Worm (Caenorhabditis elegans): ENCODE data around the gene saeg-1.

The saeg-1 gene

DNA sequence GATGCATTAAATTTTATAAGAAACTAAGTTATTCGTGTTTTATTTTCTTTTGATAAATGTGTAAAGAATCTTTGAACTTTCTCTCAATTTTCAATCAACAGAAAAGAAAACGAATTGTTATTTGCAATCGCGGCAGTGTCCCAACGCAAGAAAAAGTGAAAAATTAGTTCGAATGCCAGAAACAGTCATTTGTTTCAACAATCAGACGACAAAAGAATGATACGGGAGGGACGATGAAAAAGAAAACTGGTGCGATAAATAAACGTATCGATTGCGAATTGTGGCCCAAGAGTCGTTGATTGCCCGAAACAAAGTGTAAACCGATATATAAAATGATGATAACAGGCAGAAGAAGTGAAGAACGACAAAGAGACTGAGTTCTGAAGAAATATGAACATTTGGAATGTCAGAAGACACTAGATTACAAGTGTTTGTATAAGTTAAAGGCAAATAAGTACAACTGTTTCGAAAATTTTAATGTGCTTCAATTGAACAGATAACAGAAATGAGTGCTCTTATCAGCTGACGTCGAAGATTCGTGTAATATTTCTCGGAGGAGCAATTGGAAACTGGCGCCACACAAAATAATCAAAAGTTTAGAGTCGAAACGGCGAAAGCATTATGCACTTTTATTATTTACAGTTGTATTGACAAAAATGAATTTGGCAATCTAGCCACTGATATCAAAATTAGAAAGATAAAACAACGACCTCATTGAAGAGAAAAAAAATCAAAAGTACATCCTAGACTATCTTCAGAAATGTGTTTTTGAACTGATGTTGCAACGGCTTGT lies 12.5 kb upstream of the saeg-1 start:
- TF ChIP-seq elt-2 (tag; optimal IDR thresholded peaks at IDR 0.05), result peak; percentile 97
- TF ChIP-seq snpc-4 (tag; optimal IDR thresholded peaks at IDR 0.05), result no peak
- no peak for TF ChIP-seq sea-2 (GFP tag; optimal IDR thresholded peaks at IDR 0.05)
- TF ChIP-seq elt-1 (tag; optimal IDR thresholded peaks at IDR 0.05), result no peak
- no peak for TF ChIP-seq daf-12 (tag; optimal IDR thresholded peaks at IDR 0.05)
- no peak for TF ChIP-seq nhr-11 (tag; optimal IDR thresholded peaks at IDR 0.05)
- TF ChIP-seq jun-1 (tag; optimal IDR thresholded peaks at IDR 0.05), result peak; percentile 36
- TF ChIP-seq nhr-25 (tag; optimal IDR thresholded peaks at IDR 0.05), result peak; percentile 10
- TF ChIP-seq ceh-28 (tag; optimal IDR thresholded peaks at IDR 0.05), result peak; percentile 6
- TF ChIP-seq ztf-4 (tag; optimal IDR thresholded peaks at IDR 0.05), result no peak
- no peak for TF ChIP-seq fkh-2 (tag; optimal IDR thresholded peaks at IDR 0.05)
- TF ChIP-seq pqm-1 (tag; optimal IDR thresholded peaks at IDR 0.05), result peak; percentile 95
- peak; percentile 51 for TF ChIP-seq pha-4 (tag; optimal IDR thresholded peaks at IDR 0.05)
- TF ChIP-seq nhr-12 (tag; optimal IDR thresholded peaks at IDR 0.05), result no peak

DNA sequence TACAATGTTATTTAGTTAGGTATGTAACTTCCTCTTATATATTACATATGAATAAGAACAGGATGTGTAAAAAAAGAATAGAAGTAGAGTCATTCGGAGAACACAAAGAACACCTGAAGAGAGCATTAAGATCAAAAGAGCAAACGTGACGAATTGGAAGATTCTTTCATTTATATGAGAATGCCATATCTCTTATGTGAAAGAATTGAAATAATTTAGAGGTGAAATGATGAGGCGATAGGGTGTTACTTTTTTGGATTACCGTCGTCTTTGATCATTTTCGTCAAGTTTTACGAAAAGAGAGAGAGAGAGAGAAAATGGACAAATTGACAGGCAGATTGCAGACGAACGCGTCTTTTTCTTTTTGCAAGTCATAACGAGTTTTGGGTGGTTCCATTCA lies 11.0 kb upstream of the saeg-1 start:
- TF ChIP-seq ceh-16 (tag; optimal IDR thresholded peaks at IDR 0.05) (no peak), nhr-43 (tag; optimal IDR thresholded peaks at IDR 0.05; ENCODE audit: poor library complexity, severe bottlenecking) (no peak), mdl-1 (tag; optimal IDR thresholded peaks at IDR 0.05) (no peak), ceh-28 (tag; optimal IDR thresholded peaks at IDR 0.05) (no peak), hmg-11 (tag; optimal IDR thresholded peaks at IDR 0.05) (no peak), sea-2 (GFP tag; optimal IDR thresholded peaks at IDR 0.05) (no peak), unc-62 (GFP tag; optimal IDR thresholded peaks at IDR 0.05) (no peak)

DNA sequence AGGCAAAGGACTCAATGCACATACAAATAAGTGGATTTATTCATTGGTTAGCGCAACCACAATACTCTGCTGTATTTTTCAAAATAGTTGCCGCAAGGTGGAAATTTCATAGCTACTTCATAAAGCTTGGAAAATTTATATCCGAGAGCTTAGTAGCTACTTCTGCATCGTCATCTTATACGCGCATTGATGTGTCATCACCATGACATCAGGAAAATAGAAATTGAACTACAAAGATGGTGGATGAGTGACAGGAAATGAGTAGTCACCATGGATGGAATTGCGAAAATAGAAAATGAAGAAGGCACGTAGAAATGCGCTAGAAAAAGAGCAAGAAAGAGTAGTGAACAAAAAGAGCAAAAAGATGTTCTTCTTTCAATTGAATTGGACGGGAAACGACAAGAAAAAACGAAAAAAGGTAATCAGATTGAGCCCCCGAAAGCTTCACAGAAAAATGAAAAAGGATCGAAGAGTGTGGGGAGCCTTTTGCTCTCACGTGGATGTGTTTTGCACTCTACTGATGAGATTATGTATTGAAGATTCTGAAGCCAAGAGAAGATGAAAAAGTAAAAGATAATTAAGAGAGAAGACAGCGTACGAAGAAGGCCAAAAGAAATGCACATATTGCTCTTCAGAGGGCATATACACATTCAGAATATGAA lies 9.6 kb upstream of the saeg-1 start:
- peak; percentile 2 for TF ChIP-seq nfya-1 (tag; optimal IDR thresholded peaks at IDR 0.05; ENCODE audit: insufficient read depth)
- TF ChIP-seq fkh-10 (GFP tag; optimal IDR thresholded peaks at IDR 0.05), result peak; percentile 90
- no peak for TF ChIP-seq elt-2 (tag; optimal IDR thresholded peaks at IDR 0.05)
- TF ChIP-seq skn-1 (tag; optimal IDR thresholded peaks at IDR 0.05), result peak; percentile 13

DNA sequence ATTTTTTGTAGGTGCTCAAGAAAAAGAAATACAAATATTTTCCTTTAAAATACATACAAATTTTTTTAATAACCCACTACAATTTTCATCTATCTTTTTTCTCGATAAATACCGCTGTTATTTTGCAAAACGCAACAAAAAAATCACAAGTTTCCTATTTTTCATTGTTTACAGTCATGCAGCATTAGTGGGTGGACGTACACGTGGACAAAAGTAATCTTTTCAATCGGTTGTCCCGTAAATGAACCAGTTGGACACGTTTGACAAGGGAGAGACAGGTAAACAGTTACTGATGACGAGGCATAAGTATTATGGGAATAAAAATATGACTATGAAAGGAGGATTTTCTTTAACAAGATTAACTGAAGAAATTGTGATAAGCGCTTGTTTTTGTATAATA lies 7.7 kb upstream of the saeg-1 start:
- TF ChIP-seq ama-1 (optimal IDR thresholded peaks at IDR 0.05) (no peak), nhr-28 (tag; optimal IDR thresholded peaks at IDR 0.05) (no peak), aly-2 (tag; optimal IDR thresholded peaks at IDR 0.05) (no peak), unc-62 (GFP tag; optimal IDR thresholded peaks at IDR 0.05) (no peak), elt-1 (tag; optimal IDR thresholded peaks at IDR 0.05) (no peak), skn-1 (tag; optimal IDR thresholded peaks at IDR 0.05) (no peak), fkh-10 (GFP tag; optimal IDR thresholded peaks at IDR 0.05) (no peak), ceh-9 (tag; optimal IDR thresholded peaks at IDR 0.05) (no peak), nhr-25 (tag; optimal IDR thresholded peaks at IDR 0.05) (no peak)

DNA sequence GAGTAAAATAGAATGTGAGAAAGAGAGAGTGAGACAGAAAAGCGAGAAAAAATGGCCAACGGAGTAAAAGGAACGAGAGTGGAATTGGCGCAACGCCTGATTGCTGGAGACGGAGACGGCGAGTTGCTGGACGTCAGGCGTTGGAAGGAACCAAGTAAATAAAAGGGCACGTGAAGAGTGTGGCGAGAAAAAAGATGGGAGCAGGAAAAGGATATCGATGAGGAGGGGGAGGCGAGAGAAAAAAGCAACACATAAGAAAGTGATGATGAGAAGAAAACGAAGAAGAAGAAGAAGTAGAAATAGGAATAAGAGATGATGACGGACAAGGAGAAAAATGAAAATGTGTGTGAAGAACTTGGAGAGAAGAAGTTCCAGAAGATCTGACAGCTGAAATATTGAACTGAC lies 6.0 kb upstream of the saeg-1 start:
- TF ChIP-seq ceh-82 (tag; optimal IDR thresholded peaks at IDR 0.05) (peak; percentile 7), elt-1 (tag; optimal IDR thresholded peaks at IDR 0.05) (peak; percentile 49), lin-39 (tag; optimal IDR thresholded peaks at IDR 0.05) (peak; percentile 65), elt-2 (tag; optimal IDR thresholded peaks at IDR 0.05) (peak; percentile 36), R02D3.7 (tag; optimal IDR thresholded peaks at IDR 0.05) (peak; percentile 39), fkh-10 (GFP tag; optimal IDR thresholded peaks at IDR 0.05) (peak; percentile 92), egl-27 (tag; optimal IDR thresholded peaks at IDR 0.05) (peak; percentile 66), skn-1 (tag; optimal IDR thresholded peaks at IDR 0.05) (peak; percentile 16), pqm-1 (tag; optimal IDR thresholded peaks at IDR 0.05) (peak; percentile 46), eor-1 (tag; optimal IDR thresholded peaks at IDR 0.05) (no peak), ceh-9 (tag; optimal IDR thresholded peaks at IDR 0.05) (no peak), fos-1 (tag; optimal IDR thresholded peaks at IDR 0.05) (no peak), nhr-12 (tag; optimal IDR thresholded peaks at IDR 0.05) (no peak), daf-12 (tag; optimal IDR thresholded peaks at IDR 0.05) (no peak), nhr-237 (tag; optimal IDR thresholded peaks at IDR 0.05) (no peak), jun-1 (tag; optimal IDR thresholded peaks at IDR 0.05) (peak; percentile 71), nfya-1 (tag; optimal IDR thresholded peaks at IDR 0.05; ENCODE audit: insufficient read depth) (peak; percentile 87), mdl-1 (tag; optimal IDR thresholded peaks at IDR 0.05) (peak; percentile 83), nhr-25 (tag; optimal IDR thresholded peaks at IDR 0.05) (no peak), nhr-23 (tag; optimal IDR thresholded peaks at IDR 0.05) (peak; percentile 33), unc-39 (tag; optimal IDR thresholded peaks at IDR 0.05) (no peak), nhr-11 (tag; optimal IDR thresholded peaks at IDR 0.05) (peak; percentile 56), sea-2 (GFP tag; optimal IDR thresholded peaks at IDR 0.05) (no peak), nhr-77 (tag; optimal IDR thresholded peaks at IDR 0.05) (no peak), egl-5 (tag; optimal IDR thresholded peaks at IDR 0.05) (peak; percentile 69), hmg-11 (tag; optimal IDR thresholded peaks at IDR 0.05) (peak; percentile 90), snpc-4 (tag; optimal IDR thresholded peaks at IDR 0.05) (peak; percentile 47), nhr-67 (tag; optimal IDR thresholded peaks at IDR 0.05) (no peak), elt-3 (tag; optimal IDR thresholded peaks at IDR 0.05) (no peak), mml-1 (tag; optimal IDR thresholded peaks at IDR 0.05) (peak; percentile 55), ceh-16 (tag; optimal IDR thresholded peaks at IDR 0.05) (no peak), unc-62 (GFP tag; optimal IDR thresholded peaks at IDR 0.05) (peak; percentile 80)

All from whole organism, L3 larva.